Worm (Caenorhabditis elegans): ENCODE results near the gene math-10.
"Not testable (repeated sequence)": the region's sequence is repeated elsewhere in the genome, so short reads cannot be mapped to it uniquely, and the experiment has no call there.

Gene math-10

ce11 chrII:1870875-1871592 lies at the start of gene math-10:
TSS of gene math-10 (plus strand) at chrII:1871542.
- no peak for TF ChIP-seq lin-15B (tag; optimal IDR thresholded peaks at IDR 0.05)
- peak; percentile 33 for TF ChIP-seq elt-2 (tag; optimal IDR thresholded peaks at IDR 0.05)

DNA sequence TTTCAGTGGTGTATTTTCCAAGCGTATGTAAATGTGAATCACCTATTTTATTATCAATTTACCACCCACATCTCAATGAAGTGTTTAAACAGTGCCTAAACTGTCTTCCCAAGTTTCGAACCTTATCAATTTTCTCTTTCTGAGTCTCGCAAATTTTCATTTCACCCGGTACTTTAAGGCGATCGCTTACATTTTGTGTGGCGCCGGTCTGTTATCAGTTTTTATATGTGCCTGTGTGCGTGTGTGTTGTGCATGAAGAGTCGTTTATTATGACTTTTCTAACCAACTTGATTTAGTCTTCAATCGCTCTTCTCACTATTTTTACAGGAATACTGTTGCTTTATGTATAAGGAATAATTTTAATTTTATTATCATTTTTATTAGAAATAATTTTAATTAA lies 47.7 kb upstream of the math-10 start:
- peak; percentile 62 for TF ChIP-seq elt-2 (tag; optimal IDR thresholded peaks at IDR 0.05)

DNA sequence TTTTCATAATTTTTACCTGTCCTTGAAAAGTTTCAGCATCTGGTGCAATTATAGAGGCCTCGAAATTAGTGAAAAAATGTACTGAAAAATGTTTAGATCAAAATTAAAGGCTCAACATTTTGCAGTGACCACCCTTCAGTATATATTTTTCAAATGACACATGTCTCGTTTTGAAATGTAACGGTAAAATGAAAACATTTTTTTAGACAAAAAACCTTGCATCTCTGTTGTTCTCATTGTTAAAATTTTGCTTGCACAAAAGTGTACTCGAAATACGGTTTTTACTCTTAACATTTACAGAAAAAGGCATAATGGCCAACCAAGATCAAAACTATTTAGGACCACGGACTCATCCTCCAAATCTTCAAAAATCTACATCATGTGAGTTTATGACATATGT lies 47.0 kb upstream of the math-10 start, which contains the start of gene math-41:
Gene math-41, plus strand, starts transcription at position 301 of the 400 bp plus-strand sequence.
- TF ChIP-seq zip-4 (GFP tag; optimal IDR thresholded peaks at IDR 0.05); pag-3 (tag; optimal IDR thresholded peaks at IDR 0.05; ENCODE audit: borderline replicate concordance, insufficient read depth); alr-1 (tag; optimal IDR thresholded peaks at IDR 0.05; ENCODE audit: borderline replicate concordance): not testable (repeated sequence)

DNA sequence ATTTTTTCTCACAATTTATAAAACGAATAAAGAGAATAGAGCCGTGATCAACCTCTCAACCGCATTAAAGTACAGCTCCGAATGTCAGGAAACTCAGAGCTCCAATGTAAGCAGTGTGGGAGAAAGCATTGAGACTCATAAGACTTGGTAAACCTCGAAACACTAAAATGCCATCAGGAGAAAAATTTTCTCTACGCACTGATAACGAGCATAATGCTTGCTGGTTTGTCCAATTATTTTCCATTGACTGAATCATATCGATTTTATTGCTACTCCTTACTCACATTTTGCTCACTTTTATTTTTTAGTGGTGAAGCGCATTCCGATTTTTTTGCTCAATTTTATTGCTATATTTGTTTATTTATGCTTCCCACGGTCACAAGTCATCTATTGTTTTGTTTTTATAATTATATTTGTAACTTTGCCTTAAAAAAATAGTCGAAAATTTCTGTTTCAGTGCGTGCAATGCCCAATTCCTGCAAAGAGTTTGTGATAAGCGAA lies 41.1 kb upstream of the math-10 start, which contains the start of gene math-40:
Gene math-40, plus strand, starts transcription at position 451 of the 501 bp plus-strand sequence.
- TF ChIP-seq elt-2 (tag; optimal IDR thresholded peaks at IDR 0.05) (peak; percentile 26), nhr-85 (tag) (no peak), mdl-1 (tag; optimal IDR thresholded peaks at IDR 0.05) (no peak), nhr-20 (tag; optimal IDR thresholded peaks at IDR 0.05) (no peak), jun-1 (tag; optimal IDR thresholded peaks at IDR 0.05) (no peak), ztf-4 (tag; optimal IDR thresholded peaks at IDR 0.05) (no peak), nhr-12 (tag; optimal IDR thresholded peaks at IDR 0.05) (no peak), efl-1 (optimal IDR thresholded peaks at IDR 0.05) (no peak), efl-1 (GFP tag; optimal IDR thresholded peaks at IDR 0.05 in 1 of 2) (peak in 1 of 2 experiments; percentile 18), hlh-17 (GFP tag; optimal IDR thresholded peaks at IDR 0.05; ENCODE audit: borderline replicate concordance) (no peak)

DNA sequence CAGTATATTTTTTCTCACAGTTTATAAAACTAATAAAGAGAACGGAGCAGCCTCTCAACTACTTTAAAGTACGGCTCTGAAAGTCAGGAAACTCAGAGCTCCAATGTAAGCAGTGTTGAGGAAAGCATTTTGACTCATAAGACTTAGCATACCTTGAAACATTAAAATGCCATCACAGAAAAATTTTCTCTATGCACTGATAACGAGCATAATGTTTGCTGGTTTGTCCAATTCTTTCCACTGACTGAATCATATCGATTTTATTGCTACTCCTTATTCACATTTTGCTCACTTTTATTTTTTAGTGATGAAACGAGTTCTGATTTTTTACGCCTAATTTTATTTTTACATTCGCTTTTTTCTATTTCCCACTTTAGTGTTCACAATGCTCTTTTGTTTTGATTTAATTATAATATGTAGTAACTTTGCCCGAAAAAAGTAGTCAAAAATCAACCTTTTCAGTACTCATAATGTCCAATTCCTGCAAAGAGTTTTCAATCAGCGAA lies 39.4 kb upstream of the math-10 start, which contains the start of gene math-39:
Gene math-39, plus strand, starts transcription at position 456 of the 506 bp plus-strand sequence.
- TF ChIP-seq zip-4 (GFP tag; optimal IDR thresholded peaks at IDR 0.05), result no peak
- no peak for TF ChIP-seq dpl-1 (GFP tag; optimal IDR thresholded peaks at IDR 0.05)
- no peak for TF ChIP-seq ztf-4 (tag; optimal IDR thresholded peaks at IDR 0.05)
- TF ChIP-seq lin-15B (tag; optimal IDR thresholded peaks at IDR 0.05), result no peak
- TF ChIP-seq egl-27 (tag; optimal IDR thresholded peaks at IDR 0.05), result no peak
- TF ChIP-seq lsy-2 (tag; optimal IDR thresholded peaks at IDR 0.05), result no peak
- no peak for TF ChIP-seq tlp-1 (tag; optimal IDR thresholded peaks at IDR 0.05)
- TF ChIP-seq lir-3 (tag; optimal IDR thresholded peaks at IDR 0.05; ENCODE audit: poor library complexity), result no peak
- TF ChIP-seq nhr-85 (tag), result no peak
- no peak for TF ChIP-seq hlh-17 (GFP tag; optimal IDR thresholded peaks at IDR 0.05; ENCODE audit: borderline replicate concordance)
- no peak for TF ChIP-seq unc-130 (tag; optimal IDR thresholded peaks at IDR 0.05)
- TF ChIP-seq snpc-4 (tag; optimal IDR thresholded peaks at IDR 0.05), result no peak
- TF ChIP-seq lin-13 (GFP tag; optimal IDR thresholded peaks at IDR 0.05), result no peak
- TF ChIP-seq ceh-63 (GFP tag; optimal IDR thresholded peaks at IDR 0.05), result no peak
- no peak for TF ChIP-seq ets-5 (GFP tag; IDR thresholded peaks at IDR 0.05)
- no peak for TF ChIP-seq lin-39 (tag; optimal IDR thresholded peaks at IDR 0.05)
- TF ChIP-seq nhr-237 (tag; optimal IDR thresholded peaks at IDR 0.05), result no peak
- TF ChIP-seq elt-3 (tag; optimal IDR thresholded peaks at IDR 0.05), result no peak

ce11 chrII:1836204-1836603 lies 35.1 kb upstream of the math-10 start, which contains the start of gene T08E11.1:
TSS of gene T08E11.1 (plus strand) at chrII:1836504.
- TF ChIP-seq unc-86 (tag; optimal IDR thresholded peaks at IDR 0.05), result no peak
- TF ChIP-seq dpl-1 (GFP tag; optimal IDR thresholded peaks at IDR 0.05), result no peak
- peak; percentile 47 for TF ChIP-seq elt-2 (tag; optimal IDR thresholded peaks at IDR 0.05)
- no peak for TF ChIP-seq hlh-17 (GFP tag; optimal IDR thresholded peaks at IDR 0.05; ENCODE audit: borderline replicate concordance)
- no peak for TF ChIP-seq fkh-4 (tag; optimal IDR thresholded peaks at IDR 0.05; ENCODE audit: borderline replicate concordance)

Data from whole organism, L1 larva.